Worm (Caenorhabditis elegans) whole organism, midembryonic: Measurements from ENCODE around the gene mcm-2.

Source experiments
- T22C8.4 ChIP-seq: fragments of 200-800 bp; sonication (Bioruptor generic); IDR thresholded peaks from 2 replicates; pipeline ENCODE4 v1.3.6; 2022; ENCODE audit warnings: missing genetic modification characterization, missing compliant biosample characterization
- cog-1 ChIP-seq: sonication (generic microtip); optimal IDR thresholded peaks from 2 replicates; lab custom pipeline; 2016; ENCODE audit warnings: missing genetic modification characterization, missing compliant biosample characterization
- flt-1 ChIP-seq: fragments of 200-800 bp; sonication (Bioruptor generic); IDR thresholded peaks from 2 replicates; pipeline ENCODE4 v1.3.6; 2022; ENCODE audit warnings: missing genetic modification characterization, missing compliant biosample characterization
- klf-2 ChIP-seq: fragments of 200-800 bp; sonication (Bioruptor generic); conservative IDR thresholded peaks from 2 replicates; pipeline ENCODE4 v1.3.6; 2022; ENCODE audit warnings: missing genetic modification reagents, missing genetic modification characterization, missing compliant biosample characterization
- med-1 ChIP-seq: sonication (generic microtip); optimal IDR thresholded peaks from 2 replicates; lab custom pipeline; 2017; ENCODE audit warnings: missing genetic modification characterization, mild to moderate bottlenecking, missing compliant biosample characterization, antibody characterized with exemption, missing genetic modification reagents; ENCODE audit not compliant: insufficient read depth
- ref-1 ChIP-seq: fragments of 200-800 bp; sonication (Bioruptor generic); conservative IDR thresholded peaks from 2 replicates; pipeline ENCODE4 v1.3.6; 2022; ENCODE audit warnings: missing genetic modification reagents, missing genetic modification characterization, missing compliant biosample characterization
- tab-1 ChIP-seq: fragments of 200-800 bp; sonication (Bioruptor generic); IDR thresholded peaks from 2 replicates; pipeline ENCODE4 v1.3.6; 2022; ENCODE audit warnings: missing genetic modification characterization, missing compliant biosample characterization
- ztf-23 ChIP-seq: fragments of 200-800 bp; sonication (Bioruptor generic); IDR thresholded peaks from 2 replicates; pipeline ENCODE4 v1.3.6; 2022; ENCODE audit warnings: missing genetic modification reagents, missing genetic modification characterization, missing compliant biosample characterization
- ztf-29 ChIP-seq: fragments of 200-800 bp; sonication (Bioruptor generic); IDR thresholded peaks from 2 replicates; pipeline ENCODE4 v1.3.6; 2022; ENCODE audit warnings: missing genetic modification reagents, missing genetic modification characterization, missing compliant biosample characterization

ce11 chrII:12036516-12036915 is 30.1 kb upstream of the mcm-2 start, which contains the start of gene cyn-16:
- TF ChIP-seq ref-1 (GFP tag; lab: Robert Waterston, UW) (no peak), ztf-29 (GFP tag; lab: Robert Waterston, UW) (no peak), cog-1 (tag; lab: Kevin White, UChicago) (no peak), flt-1 (GFP tag; lab: Robert Waterston, UW) (no peak), T22C8.4 (GFP tag; lab: Robert Waterston, UW) (0 out of 2 replicates have a peak, but pooled peaks have one; percentile 15), klf-2 (GFP tag; lab: Robert Waterston, UW) (no peak), tab-1 (GFP tag; lab: Robert Waterston, UW) (no peak), med-1 (GFP tag; lab: Kevin White, UChicago) (no peak), ztf-23 (no peak)
